Worm (Caenorhabditis elegans) whole organism, late embryonic: Measurements from ENCODE around the gene cmtr-2.

Experiments used
- F13H6.1 ChIP-seq: sonication (generic microtip); optimal IDR thresholded peaks from 2 replicates; lab custom pipeline; 2016; ENCODE audit warnings: missing genetic modification characterization, missing compliant biosample characterization
- Y22D7AL.16 ChIP-seq: sonication (generic microtip); optimal IDR thresholded peaks from 2 replicates; lab custom pipeline; 2016; ENCODE audit warnings: missing genetic modification characterization, missing compliant biosample characterization
- ceh-14 ChIP-seq: sonication (generic microtip); optimal IDR thresholded peaks from 2 replicates; lab custom pipeline; 2016; ENCODE audit warnings: missing genotype, missing genetic modification characterization, missing compliant biosample characterization
- ceh-18 ChIP-seq: sonication (generic microtip); optimal IDR thresholded peaks from 2 replicates; lab custom pipeline; 2016; ENCODE audit warnings: missing genetic modification characterization, missing compliant biosample characterization
- ceh-2 ChIP-seq: sonication (generic microtip); optimal IDR thresholded peaks from 2 replicates; lab custom pipeline; 2016; ENCODE audit warnings: missing genotype, missing genetic modification characterization, missing compliant biosample characterization
- ceh-22 ChIP-seq: sonication (generic microtip); optimal IDR thresholded peaks from 2 replicates; lab custom pipeline; 2017; ENCODE audit warnings: missing biosample characterization, missing genetic modification characterization
- ceh-24 ChIP-seq: sonication (generic microtip); optimal IDR thresholded peaks from 2 replicates; lab custom pipeline; 2016; ENCODE audit warnings: mild to moderate bottlenecking, missing genetic modification characterization, missing compliant biosample characterization
- ceh-45 ChIP-seq: fragments of 200-800 bp; sonication (Bioruptor generic); IDR thresholded peaks from 2 replicates; pipeline ENCODE4 v1.3.6; 2022; ENCODE audit warnings: missing genetic modification reagents, missing genetic modification characterization, missing compliant biosample characterization
- ceh-48 ChIP-seq: sonication (generic microtip); optimal IDR thresholded peaks from 2 replicates; lab custom pipeline; 2016; ENCODE audit warnings: missing genetic modification characterization, inconsistent platforms, missing compliant biosample characterization
- dmd-4 ChIP-seq: sonication (generic microtip); optimal IDR thresholded peaks from 2 replicates; lab custom pipeline; 2016; ENCODE audit warnings: borderline replicate concordance, missing genetic modification characterization, missing compliant biosample characterization
- dve-1 ChIP-seq: sonication (generic microtip); optimal IDR thresholded peaks from 2 replicates; lab custom pipeline; 2017; ENCODE audit warnings: antibody characterized with exemption, mild to moderate bottlenecking, missing genetic modification characterization, missing compliant biosample characterization
- ets-4 ChIP-seq: sonication (generic microtip); optimal IDR thresholded peaks from 2 replicates; lab custom pipeline; 2016; ENCODE audit warnings: missing genetic modification characterization, missing compliant biosample characterization
- eyg-1 ChIP-seq: sonication (generic microtip); optimal IDR thresholded peaks from 2 replicates; lab custom pipeline; 2016; ENCODE audit warnings: missing genotype, missing genetic modification characterization, missing compliant biosample characterization
- fkh-10 ChIP-seq: fragments of 150-350 bp; optimal IDR thresholded peaks from 2 replicates; lab custom pipeline; 2014; ENCODE audit warnings: missing biosample characterization, missing genetic modification reagents, missing genetic modification characterization
- hlh-13 ChIP-seq: fragments of 200-800 bp; sonication (Bioruptor generic); optimal IDR thresholded peaks from 2 replicates; lab custom pipeline; 2018; ENCODE audit warnings: mild to moderate bottlenecking, missing genetic modification characterization, missing compliant biosample characterization
- hlh-15 ChIP-seq: sonication (generic microtip); optimal IDR thresholded peaks from 2 replicates; lab custom pipeline; 2016; ENCODE audit warnings: missing genetic modification characterization, missing compliant biosample characterization
- hlh-8 ChIP-seq: sonication (generic microtip); optimal IDR thresholded peaks from 2 replicates; lab custom pipeline; 2016; ENCODE audit warnings: missing genotype, missing genetic modification characterization, missing compliant biosample characterization
- lim-6 ChIP-seq: sonication (generic microtip); optimal IDR thresholded peaks from 2 replicates; lab custom pipeline; 2016; ENCODE audit warnings: missing genetic modification characterization, missing compliant biosample characterization
- lin-11 ChIP-seq: fragments of 200-800 bp; sonication (Bioruptor generic); optimal IDR thresholded peaks from 2 replicates; lab custom pipeline; 2018; ENCODE audit warnings: mild to moderate bottlenecking, missing genetic modification characterization, missing compliant biosample characterization
- madf-2 ChIP-seq: sonication (generic microtip); optimal IDR thresholded peaks from 2 replicates; lab custom pipeline; 2017; ENCODE audit warnings: missing genetic modification characterization, missing compliant biosample characterization
- mec-3 ChIP-seq: sonication (generic microtip); optimal IDR thresholded peaks from 2 replicates; lab custom pipeline; 2016; ENCODE audit warnings: borderline replicate concordance, missing genetic modification characterization, missing compliant biosample characterization
- nfya-1 ChIP-seq: sonication (generic microtip); optimal IDR thresholded peaks from 2 replicates; lab custom pipeline; 2017; ENCODE audit warnings: missing genetic modification characterization, mild to moderate bottlenecking, missing compliant biosample characterization, antibody characterized with exemption, moderate library complexity
- nhr-232 ChIP-seq: sonication (generic microtip); optimal IDR thresholded peaks from 2 replicates; lab custom pipeline; 2016; ENCODE audit warnings: missing genetic modification characterization, missing compliant biosample characterization
- npax-4 ChIP-seq: sonication (generic microtip); optimal IDR thresholded peaks from 2 replicates; lab custom pipeline; 2016; ENCODE audit warnings: missing genetic modification characterization, missing compliant biosample characterization
- odd-2 ChIP-seq: sonication (generic microtip); optimal IDR thresholded peaks from 2 replicates; lab custom pipeline; 2017; ENCODE audit warnings: antibody characterized with exemption, mild to moderate bottlenecking, missing genetic modification characterization, missing compliant biosample characterization
- pax-1 ChIP-seq: fragments of 150-350 bp; optimal IDR thresholded peaks from 2 replicates; lab custom pipeline; 2014; ENCODE audit warnings: missing biosample characterization, missing genetic modification characterization
- pha-4 ChIP-seq: fragments of 150-350 bp; optimal IDR thresholded peaks from 2 replicates; lab custom pipeline; 2018; ENCODE audit warnings: missing biosample characterization, missing genetic modification reagents, missing genetic modification characterization
- pros-1 ChIP-seq: fragments of 150-350 bp; optimal IDR thresholded peaks from 2 replicates; lab custom pipeline; 2014; ENCODE audit warnings: missing biosample characterization, missing genetic modification reagents, missing genetic modification characterization
- rnt-1 ChIP-seq: sonication (generic microtip); optimal IDR thresholded peaks from 2 replicates; lab custom pipeline; 2016; ENCODE audit warnings: missing genetic modification characterization, missing compliant biosample characterization
- tbx-2 ChIP-seq: sonication (generic microtip); optimal IDR thresholded peaks from 2 replicates; lab custom pipeline; 2016; ENCODE audit warnings: missing genetic modification characterization, missing compliant biosample characterization
- unc-3 ChIP-seq, 2 experiments: fragments of 200-800 bp in 1 of 2; sonication (Bioruptor generic) in 1 of 2; sonication (generic microtip) in 1 of 2; conservative IDR thresholded peaks in 1 of 2; optimal IDR thresholded peaks in 1 of 2; 2 replicates each; pipeline versions ENCODE4 v1.3.6 to Lab custom; 2016 to 2022; ENCODE audit warnings: missing compliant biosample characterization in 2 of 2, missing genetic modification characterization in 2 of 2, missing genetic modification reagents in 1 of 2
- unc-42 ChIP-seq: sonication (generic microtip); optimal IDR thresholded peaks from 2 replicates; lab custom pipeline; 2016; ENCODE audit warnings: missing genotype, missing genetic modification characterization, missing compliant biosample characterization
- unc-55 ChIP-seq: sonication (generic microtip); optimal IDR thresholded peaks from 2 replicates; lab custom pipeline; 2017; ENCODE audit warnings: missing biosample characterization, missing genetic modification reagents, missing genetic modification characterization

Gene cmtr-2

ce11 chrIII:6608101-6608672 lies 7.0 kb upstream of the cmtr-2 start, which contains the start of the genes mdh-2 and F20H11.4:
Gene mdh-2, minus strand, starts transcription at chrIII:6608106.
Gene F20H11.4, plus strand, starts transcription at chrIII:6608622.
- TF ChIP-seq mec-3 (tag; lab: Kevin White, UChicago) = no peak
- no peak for TF ChIP-seq hlh-8
- TF ChIP-seq nfya-1 (tag; lab: Kevin White, UChicago) = peak; percentile 56
- peak; percentile 50 for TF ChIP-seq dve-1 (tag; lab: Kevin White, UChicago)
- no peak for TF ChIP-seq npax-4 (tag; lab: Kevin White, UChicago)
- TF ChIP-seq unc-42 (tag; lab: Kevin White, UChicago) = peak; percentile 13
- TF ChIP-seq unc-55 = peak; percentile 2
- peak; percentile 2 for TF ChIP-seq ceh-18 (tag; lab: Kevin White, UChicago)
- peak; percentile 33 for TF ChIP-seq tbx-2 (tag; lab: Kevin White, UChicago)

ce11 chrIII:6610522-6610921 lies 4.7 kb upstream of the cmtr-2 start, which contains the start of gene srh-40:
Gene srh-40, plus strand, starts transcription at chrIII:6610822.
- TF ChIP-seq ceh-2 (no peak), eyg-1 (tag; lab: Kevin White, UChicago) (no peak), ceh-48 (no peak), ceh-18 (tag; lab: Kevin White, UChicago) (no peak), dmd-4 (tag; lab: Kevin White, UChicago) (no peak), ceh-24 (tag; lab: Kevin White, UChicago) (no peak), ets-4 (tag; lab: Kevin White, UChicago) (no peak), madf-2 (tag; lab: Kevin White, UChicago) (no peak), lin-11 (tag; lab: Kevin White, UChicago) (no peak), F13H6.1 (tag; lab: Kevin White, UChicago) (no peak), rnt-1 (tag; lab: Kevin White, UChicago) (no peak), hlh-13 (GFP tag; lab: Kevin White, UChicago) (no peak), pax-1 (tag; lab: Kevin White, UChicago) (no peak)
- TF ChIP-seq, all 69 proteins: peak for 0

ce11 chrIII:6612282-6612681 lies 2.9 kb upstream of the cmtr-2 start, which contains the start of gene ctsa-4.2:
Gene ctsa-4.2, plus strand, starts transcription at chrIII:6612528.
- no peak for TF ChIP-seq ceh-14 (tag; lab: Kevin White, UChicago)
- no peak for TF ChIP-seq odd-2
- TF ChIP-seq pha-4 (tag; lab: Kevin White, UChicago) = no peak
- TF ChIP-seq ceh-22 (tag; lab: Kevin White, UChicago) = no peak
- TF ChIP-seq ceh-48 = no peak
- TF ChIP-seq hlh-15 (tag; lab: Kevin White, UChicago) = no peak
- no peak for TF ChIP-seq pros-1 (tag; lab: Kevin White, UChicago)
- no peak for TF ChIP-seq fkh-10 (GFP tag; lab: Kevin White, UChicago)
- no peak for TF ChIP-seq ets-4 (tag; lab: Kevin White, UChicago)
- TF ChIP-seq unc-3 (GFP tag; conservative IDR thresholded peaks at IDR 0.05; lab: Robert Waterston, UW) = no peak
- TF ChIP-seq unc-3 (tag; optimal IDR thresholded peaks at IDR 0.05; lab: Kevin White, UChicago) = no peak
- no peak for TF ChIP-seq F13H6.1 (tag; lab: Kevin White, UChicago)
- TF ChIP-seq madf-2 (tag; lab: Kevin White, UChicago) = no peak

- TF ChIP-seq nhr-232 (tag; lab: Kevin White, UChicago) = no peak
- TF ChIP-seq fkh-10 (GFP tag; lab: Kevin White, UChicago) = no peak
- TF ChIP-seq ceh-18 (tag; lab: Kevin White, UChicago) = no peak
Observed at ce11 chrIII:6619952-6620351, 4.7 kb downstream of the cmtr-2 start, which contains the start of gene C13B9.2. Gene C13B9.2, plus strand, starts transcription at chrIII:6620252.

- TF ChIP-seq Y22D7AL.16 (tag; lab: Kevin White, UChicago) = no peak
- no peak for TF ChIP-seq unc-42 (tag; lab: Kevin White, UChicago)
- TF ChIP-seq lim-6 = no peak
- TF ChIP-seq ceh-45 (GFP tag; lab: Robert Waterston, UW) = no peak
- TF ChIP-seq ceh-48 = no peak
Observed at ce11 chrIII:6624872-6625271, 9.7 kb downstream of the cmtr-2 start, which contains the start of gene copd-1. Gene copd-1, minus strand, starts transcription at chrIII:6624972.
